Worm (Caenorhabditis elegans) whole organism, L4 larva: ENCODE results near the gene C18B2.5.
A peak's percentile ranks its signal among the peaks of the same experiment; 100 is the strongest.

Experiments used
- D1046.2 ChIP-seq: fragments of 200-800 bp; sonication (Bioruptor generic); IDR thresholded peaks from 2 replicates; pipeline ENCODE4 v1.3.6; 2022; ENCODE audit warnings: missing genetic modification characterization, missing compliant biosample characterization
- F44E2.7 ChIP-seq: fragments of 200-800 bp; sonication (Bioruptor generic); IDR thresholded peaks from 2 replicates; pipeline ENCODE4 v2.1.2; 2022; ENCODE audit warnings: missing genetic modification characterization, missing compliant biosample characterization
- R02D3.7 ChIP-seq: fragments of 150-350 bp; sonication (generic microtip); optimal IDR thresholded peaks from 3 replicates; lab custom pipeline; 2014; ENCODE audit warnings: missing biosample characterization, missing genetic modification characterization
- T20F7.1 ChIP-seq: fragments of 200-800 bp; sonication (Bioruptor generic); optimal IDR thresholded peaks from 2 replicates; lab custom pipeline; 2018; ENCODE audit warnings: mild to moderate bottlenecking, missing genetic modification characterization, missing compliant biosample characterization
- Y5F2A.4 ChIP-seq: fragments of 200-800 bp; sonication (Bioruptor generic); optimal IDR thresholded peaks from 2 replicates; lab custom pipeline; 2018; ENCODE audit warnings: mild to moderate bottlenecking, missing genetic modification characterization, missing compliant biosample characterization
- ZK337.2 ChIP-seq: fragments of 200-800 bp; sonication (Bioruptor generic); IDR thresholded peaks from 2 replicates; pipeline ENCODE4 v1.3.6; 2022; ENCODE audit warnings: missing genetic modification reagents, missing genetic modification characterization, missing compliant biosample characterization
- ZK546.5 ChIP-seq, 2 experiments: sonication (generic microtip); optimal IDR thresholded peaks; 2 replicates each; lab custom pipeline; 2017; ENCODE audit warnings: missing biosample characterization in 2 of 2, missing genetic modification characterization in 2 of 2
- aha-1 ChIP-seq: fragments of 150-350 bp; peaks from one replicate; lab custom pipeline; 2014; ENCODE audit warnings: missing biosample characterization, missing genetic modification characterization
- ama-1 ChIP-seq: fragments of 150-350 bp; optimal IDR thresholded peaks from 2 replicates; lab custom pipeline; 2014; ENCODE audit warnings: inconsistent platforms, mixed read lengths
- arid-1 ChIP-seq: fragments of 200-800 bp; sonication (Bioruptor generic); conservative IDR thresholded peaks from 2 replicates; pipeline ENCODE4 v1.3.6; 2022; ENCODE audit warnings: missing genetic modification reagents, missing genetic modification characterization, missing compliant biosample characterization
- attf-4 ChIP-seq: sonication (generic microtip); optimal IDR thresholded peaks from 3 replicates; lab custom pipeline; 2017; ENCODE audit warnings: missing biosample characterization, missing genetic modification characterization
- ceh-32 ChIP-seq: sonication (generic microtip); optimal IDR thresholded peaks from 2 replicates; lab custom pipeline; 2016; ENCODE audit warnings: mild to moderate bottlenecking, missing genetic modification characterization, missing compliant biosample characterization; ENCODE audit not compliant: poor library complexity
- ceh-62 ChIP-seq: sonication (generic microtip); optimal IDR thresholded peaks from 2 replicates; lab custom pipeline; 2017; ENCODE audit warnings: missing biosample characterization, missing genetic modification characterization
- ceh-82 ChIP-seq: sonication (generic microtip); optimal IDR thresholded peaks from 2 replicates; lab custom pipeline; 2017; ENCODE audit warnings: missing biosample characterization, missing genetic modification characterization
- cey-2 ChIP-seq: sonication (generic microtip); optimal IDR thresholded peaks from 3 replicates; lab custom pipeline; 2017; ENCODE audit warnings: missing genetic modification characterization, mild to moderate bottlenecking, missing compliant biosample characterization, antibody characterized with exemption, borderline replicate concordance; ENCODE audit not compliant: insufficient read depth
- daf-16 ChIP-seq, 3 experiments: sonication (generic microtip); optimal IDR thresholded peaks; 2 replicates each; lab custom pipeline; 2016 to 2017; ENCODE audit warnings: missing genetic modification characterization in 3 of 3, missing genetic modification reagents in 3 of 3, mild to moderate bottlenecking in 2 of 3, missing compliant biosample characterization in 2 of 3, missing biosample characterization in 1 of 3, moderate library complexity in 1 of 3
- daf-8 ChIP-seq: fragments of 200-800 bp; sonication (Bioruptor generic); IDR thresholded peaks from 2 replicates; pipeline ENCODE4 v1.3.6; 2022; ENCODE audit warnings: missing genetic modification characterization, missing compliant biosample characterization
- dmd-8 ChIP-seq: fragments of 200-800 bp; sonication (Bioruptor generic); IDR thresholded peaks from 2 replicates; pipeline ENCODE4 v1.3.6; 2022; ENCODE audit warnings: missing genetic modification characterization, missing compliant biosample characterization
- dpl-1 ChIP-seq: fragments of 150-350 bp; optimal IDR thresholded peaks from 2 replicates; lab custom pipeline; 2014; ENCODE audit warnings: missing biosample characterization, missing genetic modification reagents, missing genetic modification characterization
- duxl-1 ChIP-seq: sonication (generic microtip); optimal IDR thresholded peaks from 2 replicates; lab custom pipeline; 2016; ENCODE audit warnings: mild to moderate bottlenecking, missing genetic modification characterization, moderate library complexity, missing compliant biosample characterization; ENCODE audit not compliant: poor library complexity
- egl-43 ChIP-seq: fragments of 200-800 bp; sonication (Bioruptor generic); IDR thresholded peaks from 2 replicates; pipeline ENCODE4 v1.3.6; 2022; ENCODE audit warnings: missing genetic modification reagents, missing genetic modification characterization, missing compliant biosample characterization
- fkh-10 ChIP-seq: fragments of 150-350 bp; optimal IDR thresholded peaks from 2 replicates; lab custom pipeline; 2014; ENCODE audit warnings: missing biosample characterization, missing genetic modification reagents, missing genetic modification characterization
- hif-1 ChIP-seq, 2 experiments: sonication (generic microtip); optimal IDR thresholded peaks; 2 replicates each; lab custom pipeline; 2016 to 2017; ENCODE audit warnings: missing compliant biosample characterization in 2 of 2, missing genetic modification characterization in 2 of 2, missing genetic modification reagents in 2 of 2, missing genotype in 2 of 2, mild to moderate bottlenecking in 1 of 2
- hlh-30 ChIP-seq: sonication (generic microtip); optimal IDR thresholded peaks from 2 replicates; lab custom pipeline; 2017; ENCODE audit warnings: antibody characterized with exemption, mild to moderate bottlenecking, missing genetic modification characterization, missing compliant biosample characterization; ENCODE audit not compliant: insufficient read depth
- hmg-1.1 ChIP-seq: fragments of 200-800 bp; sonication (Bioruptor generic); IDR thresholded peaks from 2 replicates; pipeline ENCODE4 v1.3.6; 2022; ENCODE audit warnings: missing genetic modification reagents, missing genetic modification characterization, missing compliant biosample characterization
- jun-1 ChIP-seq: fragments of 150-350 bp; optimal IDR thresholded peaks from 2 replicates; lab custom pipeline; 2014; ENCODE audit warnings: missing biosample characterization, missing genetic modification reagents, missing genetic modification characterization
- lim-7 ChIP-seq: fragments of 200-800 bp; sonication (Bioruptor generic); IDR thresholded peaks from 2 replicates; pipeline ENCODE4 v1.3.6; 2022; ENCODE audit warnings: missing genetic modification characterization, missing compliant biosample characterization
- lin-1 ChIP-seq: fragments of 200-800 bp; sonication (Bioruptor generic); IDR thresholded peaks from 2 replicates; pipeline ENCODE4 v1.3.6; 2022; ENCODE audit warnings: missing genetic modification reagents, missing genetic modification characterization, missing compliant biosample characterization
- lin-13 ChIP-seq: fragments of 150-350 bp; optimal IDR thresholded peaks from 2 replicates; lab custom pipeline; 2014; ENCODE audit warnings: missing biosample characterization, missing genetic modification reagents, missing genetic modification characterization
- lin-38 ChIP-seq: fragments of 200-800 bp; sonication (Bioruptor generic); IDR thresholded peaks from 2 replicates; pipeline ENCODE4 v1.3.6; 2022; ENCODE audit warnings: missing genetic modification reagents, missing genetic modification characterization, missing compliant biosample characterization
- lir-3 ChIP-seq: sonication (generic microtip); optimal IDR thresholded peaks from 2 replicates; lab custom pipeline; 2016; ENCODE audit warnings: mild to moderate bottlenecking, missing genetic modification characterization, missing compliant biosample characterization
- madf-9 ChIP-seq: fragments of 200-800 bp; sonication (Bioruptor generic); conservative IDR thresholded peaks from 2 replicates; pipeline ENCODE4 v1.3.6; 2022; ENCODE audit warnings: missing genetic modification reagents, missing genetic modification characterization, missing compliant biosample characterization
- mdl-1 ChIP-seq, 2 experiments: fragments of 150-350 bp in 1 of 2; sonication (generic microtip) in 1 of 2; optimal IDR thresholded peaks; 2 replicates each; lab custom pipeline; 2014 to 2017; ENCODE audit warnings: missing biosample characterization in 2 of 2, missing genetic modification characterization in 2 of 2
- mdt-29 ChIP-seq: fragments of 200-800 bp; sonication (Bioruptor generic); IDR thresholded peaks from 2 replicates; pipeline ENCODE4 v1.3.6; 2022; ENCODE audit warnings: missing genetic modification reagents, missing genetic modification characterization, missing compliant biosample characterization
- mxl-3 ChIP-seq: fragments of 200-800 bp; sonication (Bioruptor generic); optimal IDR thresholded peaks from 2 replicates; lab custom pipeline; 2018; ENCODE audit warnings: mild to moderate bottlenecking, missing genetic modification characterization, missing compliant biosample characterization
- nhr-25 ChIP-seq: sonication (generic microtip); optimal IDR thresholded peaks from 2 replicates; lab custom pipeline; 2017; ENCODE audit warnings: missing genetic modification characterization, mild to moderate bottlenecking, missing compliant biosample characterization, antibody characterized with exemption, moderate library complexity, borderline replicate concordance; ENCODE audit not compliant: insufficient read depth
- nhr-28 ChIP-seq: fragments of 150-350 bp; optimal IDR thresholded peaks from 2 replicates; lab custom pipeline; 2014; ENCODE audit warnings: missing biosample characterization, missing genetic modification characterization
- nhr-42 ChIP-seq: fragments of 200-800 bp; sonication (Bioruptor generic); IDR thresholded peaks from 2 replicates; pipeline ENCODE4 v1.3.6; 2022; ENCODE audit warnings: missing genetic modification characterization, missing compliant biosample characterization
- nhr-76 ChIP-seq: fragments of 150-350 bp; optimal IDR thresholded peaks from 2 replicates; lab custom pipeline; 2014; ENCODE audit warnings: missing biosample characterization, missing genetic modification characterization
- nhr-77 ChIP-seq: fragments of 150-350 bp; optimal IDR thresholded peaks from 2 replicates; lab custom pipeline; 2014; ENCODE audit warnings: missing biosample characterization, missing genetic modification characterization
- pha-4 ChIP-seq, 2 experiments: fragments of 150-350 bp in 1 of 2; fragments of 200-800 bp in 1 of 2; sonication (Bioruptor generic) in 1 of 2; IDR thresholded peaks in 1 of 2; optimal IDR thresholded peaks in 1 of 2; 2 replicates each; pipeline versions ENCODE4 v1.3.6 to Lab custom; 2014 to 2022; ENCODE audit warnings: missing genetic modification characterization in 2 of 2, missing genetic modification reagents in 2 of 2, missing biosample characterization in 1 of 2, missing compliant biosample characterization in 1 of 2
- rbr-2 ChIP-seq: sonication (generic microtip); optimal IDR thresholded peaks from 2 replicates; lab custom pipeline; 2016; ENCODE audit warnings: missing genotype, missing genetic modification characterization, missing compliant biosample characterization
- saeg-2 ChIP-seq: fragments of 200-800 bp; sonication (Bioruptor generic); IDR thresholded peaks from 2 replicates; pipeline ENCODE4 v1.3.6; 2022; ENCODE audit warnings: missing genetic modification reagents, missing genetic modification characterization, missing compliant biosample characterization
- set-16 ChIP-seq: fragments of 200-800 bp; sonication (Bioruptor generic); IDR thresholded peaks from 2 replicates; pipeline ENCODE4 v1.3.6; 2022; ENCODE audit warnings: missing genetic modification reagents, missing genetic modification characterization, missing compliant biosample characterization
- skn-1 ChIP-seq: fragments of 150-350 bp; optimal IDR thresholded peaks from 2 replicates; lab custom pipeline; 2014; ENCODE audit warnings: missing biosample characterization, missing genetic modification characterization
- spr-1 ChIP-seq: sonication (generic microtip); optimal IDR thresholded peaks from 2 replicates; lab custom pipeline; 2016; ENCODE audit warnings: mild to moderate bottlenecking, missing genetic modification characterization, missing compliant biosample characterization
- tag-97 ChIP-seq: fragments of 200-800 bp; sonication (Bioruptor generic); IDR thresholded peaks from 2 replicates; pipeline ENCODE4 v1.3.6; 2022; ENCODE audit warnings: missing genetic modification characterization, missing compliant biosample characterization
- tra-1 ChIP-seq: fragments of 200-800 bp; sonication (Bioruptor generic); IDR thresholded peaks from 2 replicates; pipeline ENCODE4 v1.3.6; 2022; ENCODE audit warnings: missing genetic modification reagents, missing genetic modification characterization, missing compliant biosample characterization
- zip-11 ChIP-seq: fragments of 200-800 bp; sonication (Bioruptor generic); IDR thresholded peaks from 2 replicates; pipeline ENCODE4 v1.3.6; 2022; ENCODE audit warnings: missing genetic modification characterization, missing compliant biosample characterization
- zip-2 ChIP-seq: fragments of 150-350 bp; optimal IDR thresholded peaks from 2 replicates; lab custom pipeline; 2014; ENCODE audit warnings: missing biosample characterization, missing genetic modification characterization

The C18B2.5 gene

ce11 chrX:3605727-3606126 is 5.2 kb downstream of the C18B2.5 start, which contains the start of gene C18B2.4 (continued):
- TF ChIP-seq arid-1: 0 out of 2 replicates have a peak, but pooled peaks have one; percentile 7
- no peak for TF ChIP-seq zip-2
- no peak for TF ChIP-seq ceh-62
- TF ChIP-seq lin-13 (GFP tag; lab: Kevin White, UChicago): peak; percentile 66
- no peak for TF ChIP-seq Y5F2A.4
- no peak for TF ChIP-seq tag-97 (GFP tag; lab: Robert Waterston, UW)
- no peak for TF ChIP-seq daf-16 (GFP tag; optimal IDR thresholded peaks at IDR 0.05; lab: Kevin White, UChicago)
- TF ChIP-seq daf-16 (tag; optimal IDR thresholded peaks at IDR 0.05; lab: Kevin White, UChicago): peak; percentile 79
- TF ChIP-seq madf-9 (GFP tag; lab: Robert Waterston, UW): 0 out of 2 replicates have a peak, but pooled peaks have one; percentile 19
- TF ChIP-seq tra-1 (GFP tag; lab: Robert Waterston, UW): no peak
- no peak for TF ChIP-seq zip-11 (GFP tag; lab: Robert Waterston, UW)
- no peak for TF ChIP-seq ZK337.2
- TF ChIP-seq mdl-1 (tag; optimal IDR thresholded peaks at IDR 0.05; lab: Kevin White, UChicago): peak in 1 of 2 experiments; percentile 35
- TF ChIP-seq mxl-3 (GFP tag; lab: Kevin White, UChicago): peak; percentile 95
- TF ChIP-seq F44E2.7 (GFP tag; lab: Robert Waterston, UW): no peak
- no peak for TF ChIP-seq daf-8
- TF ChIP-seq lim-7 (GFP tag; lab: Robert Waterston, UW): no peak
- TF ChIP-seq lir-3 (tag; lab: Kevin White, UChicago): no peak
- TF ChIP-seq pha-4 (GFP tag; IDR thresholded peaks at IDR 0.05; lab: Robert Waterston, UW): no peak
- TF ChIP-seq pha-4 (tag; optimal IDR thresholded peaks at IDR 0.05; lab: Kevin White, UChicago): peak; percentile 59
- no peak for TF ChIP-seq attf-4 (tag; lab: Kevin White, UChicago)
- TF ChIP-seq nhr-42 (GFP tag; lab: Robert Waterston, UW): no peak
- TF ChIP-seq ceh-82 (tag; lab: Kevin White, UChicago): no peak
- peak; percentile 51 for TF ChIP-seq ama-1 (lab: Kevin White, UChicago)
- TF ChIP-seq saeg-2: no peak
- peak; percentile 97 for TF ChIP-seq hlh-30
- TF ChIP-seq nhr-25 (tag; lab: Kevin White, UChicago): peak; percentile 13
- TF ChIP-seq ZK546.5 (tag; optimal IDR thresholded peaks at IDR 0.05; lab: Kevin White, UChicago): no peak
- TF ChIP-seq duxl-1: no peak
- TF ChIP-seq hif-1 (tag; optimal IDR thresholded peaks at IDR 0.05; lab: Kevin White, UChicago): peak in 1 of 2 experiments; percentile 66
- peak; percentile 81 for TF ChIP-seq nhr-28
- peak; percentile 28; the same call in 1 of the 2 replicates for TF ChIP-seq set-16 (GFP tag; lab: Robert Waterston, UW)
- TF ChIP-seq nhr-76 (tag; lab: Kevin White, UChicago): no peak
- TF ChIP-seq jun-1 (tag; lab: Kevin White, UChicago): no peak
- no peak for TF ChIP-seq D1046.2 (GFP tag; lab: Robert Waterston, UW)
- peak; percentile 98 for TF ChIP-seq aha-1 (tag; lab: Kevin White, UChicago)
- no peak for TF ChIP-seq spr-1 (tag; lab: Kevin White, UChicago)
- peak; percentile 67 for TF ChIP-seq rbr-2
- no peak for TF ChIP-seq dmd-8 (GFP tag; lab: Robert Waterston, UW)
- TF ChIP-seq skn-1 (tag; lab: Kevin White, UChicago): no peak
- peak; percentile 83 for TF ChIP-seq hmg-1.1 (GFP tag; lab: Robert Waterston, UW)
- TF ChIP-seq egl-43 (GFP tag; lab: Robert Waterston, UW): peak; percentile 78
- no peak for TF ChIP-seq cey-2
- TF ChIP-seq R02D3.7 (tag; lab: Kevin White, UChicago): no peak
- peak; percentile 86 for TF ChIP-seq lin-38
- no peak for TF ChIP-seq ceh-32 (tag; lab: Kevin White, UChicago)
- no peak for TF ChIP-seq fkh-10 (GFP tag; lab: Kevin White, UChicago)
- peak; percentile 28 for TF ChIP-seq dpl-1
- peak; percentile 53; the same call in 1 of the 2 replicates for TF ChIP-seq lin-1
- TF ChIP-seq T20F7.1 (GFP tag; lab: Kevin White, UChicago): no peak
- TF ChIP-seq mdt-29: no peak
- peak; percentile 66 for TF ChIP-seq nhr-77 (tag; lab: Kevin White, UChicago)
